Worm (Caenorhabditis elegans): ENCODE results near the gene egl-15.

DNA sequence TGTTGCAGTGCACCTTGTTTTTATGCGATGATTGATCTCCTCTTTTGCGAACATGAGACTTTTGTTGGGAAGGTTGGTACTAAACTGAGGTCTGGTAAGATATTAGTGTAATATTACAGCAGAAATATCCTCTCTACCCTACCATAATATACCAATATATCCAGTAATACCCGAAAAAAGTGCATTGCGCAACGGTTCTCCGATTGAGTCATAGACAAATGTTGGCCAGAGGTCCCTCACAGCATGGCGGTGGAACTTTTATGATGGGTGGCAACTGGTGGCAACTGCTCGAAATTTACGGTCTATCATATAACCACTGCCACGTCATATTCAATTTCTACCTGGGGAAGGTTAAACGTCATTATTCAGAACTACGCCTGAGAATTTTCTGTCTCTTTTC is 26.9 kb upstream of the egl-15 start:
- no peak for TF ChIP-seq mdl-1 (tag; optimal IDR thresholded peaks at IDR 0.05)
- no peak for TF ChIP-seq lin-39 (tag; optimal IDR thresholded peaks at IDR 0.05)
- TF ChIP-seq nhr-11 (tag; optimal IDR thresholded peaks at IDR 0.05) = no peak
- no peak for TF ChIP-seq unc-62 (GFP tag; optimal IDR thresholded peaks at IDR 0.05)
- no peak for TF ChIP-seq nhr-76 (tag; optimal IDR thresholded peaks at IDR 0.05)
- no peak for TF ChIP-seq pha-4 (tag; optimal IDR thresholded peaks at IDR 0.05)
- no peak for TF ChIP-seq snpc-4 (tag; optimal IDR thresholded peaks at IDR 0.05)
- no peak for TF ChIP-seq egl-27 (tag; optimal IDR thresholded peaks at IDR 0.05)
- no peak for TF ChIP-seq zag-1 (tag; optimal IDR thresholded peaks at IDR 0.05)
- TF ChIP-seq nhr-25 (tag; optimal IDR thresholded peaks at IDR 0.05) = no peak
- no peak for TF ChIP-seq unc-39 (tag; optimal IDR thresholded peaks at IDR 0.05)

Data from whole organism, L3 larva.